Worm (Caenorhabditis elegans) whole organism, dauer: ENCODE results near the gene F38H4.5.

Experiments
- unc-62 ChIP-seq: sonication (generic microtip); optimal IDR thresholded peaks from 2 replicates; lab custom pipeline; 2017; ENCODE audit warnings: missing biosample characterization, missing genetic modification reagents, missing genetic modification characterization

F38H4.5 gene

DNA sequence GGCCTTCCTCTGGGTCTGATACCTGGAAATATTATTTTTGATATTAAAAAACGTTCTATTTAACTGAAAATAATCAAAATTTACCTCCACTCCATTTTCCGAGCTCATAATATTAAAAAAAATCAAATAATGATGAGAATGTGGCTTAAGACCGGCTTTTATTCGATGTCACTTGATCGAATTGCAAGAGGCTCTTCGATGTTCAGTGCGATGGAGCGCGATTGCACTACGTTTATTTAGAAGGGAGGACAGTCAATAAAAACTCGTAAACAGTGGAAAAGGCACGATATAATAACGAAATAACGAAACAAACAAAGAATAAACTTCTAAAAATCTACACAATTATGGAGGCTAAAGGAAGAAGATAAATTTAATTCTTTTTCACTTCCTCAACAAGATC, 2.8 kb downstream of the F38H4.5 start, which contains the start of gene tag-30:
Gene tag-30 (minus strand): TSS at position 383 of the 400 bp plus-strand sequence.
- no peak for TF ChIP-seq unc-62

DNA sequence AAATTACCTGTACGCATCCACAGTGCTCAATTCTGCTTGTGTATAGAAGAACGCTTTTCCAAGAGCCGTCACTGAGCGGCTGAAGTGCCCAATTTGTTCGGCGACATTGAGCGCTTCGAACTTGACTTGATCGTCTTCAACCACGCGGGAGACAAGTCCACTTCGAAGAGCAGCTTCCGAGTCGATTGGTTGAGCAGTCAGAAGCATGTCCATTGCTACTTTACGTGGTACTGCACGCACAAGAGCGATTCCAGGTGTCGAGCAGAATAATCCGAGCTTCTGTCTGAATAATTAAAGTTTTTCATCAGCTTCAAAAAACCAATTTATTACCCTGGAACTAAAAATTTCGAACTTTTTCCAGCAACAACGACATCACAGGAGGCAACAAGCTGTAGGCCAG, 3.4 kb downstream of the F38H4.5 start:
- TF ChIP-seq unc-62, result no peak

DNA sequence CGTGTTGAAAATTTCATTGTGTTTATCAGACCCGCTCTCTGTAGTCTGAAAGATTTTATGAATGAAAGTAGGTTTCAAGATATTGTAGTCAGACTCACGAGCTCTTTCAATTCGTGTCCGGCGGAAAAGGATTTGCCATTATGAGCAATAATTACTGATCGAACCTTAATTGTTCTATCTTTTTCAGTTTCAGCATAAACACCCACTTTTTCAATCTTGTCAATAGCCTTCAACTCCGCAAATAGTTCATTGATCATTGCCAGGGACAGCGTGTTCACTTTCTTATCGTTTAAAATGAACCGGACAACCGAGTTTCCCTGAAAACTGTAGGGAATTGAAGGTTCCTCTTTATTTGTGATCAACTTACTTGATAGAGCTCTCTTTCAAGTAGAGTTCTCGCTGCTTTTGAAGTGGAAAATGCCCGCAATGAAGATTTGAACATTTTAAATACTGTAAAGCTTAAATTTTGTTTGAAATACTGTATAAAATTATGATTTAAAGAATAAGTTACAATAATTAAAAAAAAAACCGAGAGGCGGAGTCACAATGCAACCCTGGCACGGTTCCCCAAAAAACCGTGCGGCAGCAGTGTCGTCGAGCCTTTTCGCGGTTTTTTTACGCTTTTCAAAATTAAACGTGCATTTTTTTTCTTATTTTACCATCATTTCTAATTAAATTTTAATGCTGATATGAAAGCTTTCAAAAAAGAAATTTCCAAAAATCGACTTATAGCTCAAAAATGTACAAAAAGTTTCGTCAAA, 4.1 kb downstream of the F38H4.5 start, which contains the start of gene ech-2:
Gene ech-2 (minus strand): TSS at position 452 of the 761 bp plus-strand sequence.
- TF ChIP-seq unc-62, result no peak

ce11 chrIV:11857159-11857565, 5.2 kb downstream of the F38H4.5 start:
- TF ChIP-seq unc-62, result no peak

DNA sequence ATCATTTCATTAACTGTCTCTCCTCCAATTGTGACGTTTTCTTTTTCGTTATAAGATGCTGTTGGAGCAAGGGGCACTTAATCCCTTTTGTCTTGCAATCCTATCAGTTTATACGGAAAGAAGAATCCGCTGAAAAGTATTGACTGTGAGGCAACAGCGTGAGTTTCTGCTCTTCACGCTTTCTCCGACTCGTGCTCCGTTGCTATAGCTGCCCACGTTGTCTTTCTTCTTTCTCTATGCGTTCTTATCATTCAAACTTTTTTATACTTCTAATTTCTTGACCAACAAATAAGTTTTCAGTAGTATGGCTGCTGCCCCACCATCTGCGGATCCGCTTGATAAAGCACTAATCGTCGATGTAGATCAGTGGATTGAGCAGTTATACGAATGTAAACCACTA, 6.2 kb downstream of the F38H4.5 start, which contains the start of gene let-92:
Gene let-92 (plus strand): TSS at position 301 of the 400 bp plus-strand sequence.
- TF ChIP-seq unc-62, result no peak

- TF ChIP-seq unc-62, result no peak
These were observed 8.1 kb downstream of the F38H4.5 start, which contains the start of gene mob-1 for ce11 chrIV:11859995-11860605. mob-1 (plus strand) TSS chrIV:11860555.

DNA sequence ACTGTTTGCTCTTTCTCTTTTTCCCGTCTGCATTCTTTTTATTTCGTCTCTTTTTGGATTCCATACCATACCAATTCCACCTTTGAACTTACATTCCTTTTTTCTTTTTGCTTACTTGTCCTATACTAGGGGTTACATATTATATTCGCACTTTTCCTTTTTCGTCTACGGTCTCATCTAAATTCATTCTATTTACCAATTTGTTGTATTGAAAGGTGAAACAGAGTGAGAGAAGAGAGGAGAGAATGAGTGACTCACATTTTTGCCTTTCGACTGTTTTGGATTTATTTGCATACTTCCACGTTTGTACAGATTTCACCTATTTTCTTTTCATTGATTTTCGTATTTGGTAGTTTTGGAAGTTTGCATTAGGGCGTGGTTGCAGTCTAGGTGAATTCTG, 11.4 kb downstream of the F38H4.5 start:
- TF ChIP-seq unc-62, result no peak

ce11 chrIV:11864226-11864625, 12.2 kb downstream of the F38H4.5 start, which contains the start of gene trpa-1:
trpa-1 (plus strand) TSS chrIV:11864526.
- no peak for TF ChIP-seq unc-62

DNA sequence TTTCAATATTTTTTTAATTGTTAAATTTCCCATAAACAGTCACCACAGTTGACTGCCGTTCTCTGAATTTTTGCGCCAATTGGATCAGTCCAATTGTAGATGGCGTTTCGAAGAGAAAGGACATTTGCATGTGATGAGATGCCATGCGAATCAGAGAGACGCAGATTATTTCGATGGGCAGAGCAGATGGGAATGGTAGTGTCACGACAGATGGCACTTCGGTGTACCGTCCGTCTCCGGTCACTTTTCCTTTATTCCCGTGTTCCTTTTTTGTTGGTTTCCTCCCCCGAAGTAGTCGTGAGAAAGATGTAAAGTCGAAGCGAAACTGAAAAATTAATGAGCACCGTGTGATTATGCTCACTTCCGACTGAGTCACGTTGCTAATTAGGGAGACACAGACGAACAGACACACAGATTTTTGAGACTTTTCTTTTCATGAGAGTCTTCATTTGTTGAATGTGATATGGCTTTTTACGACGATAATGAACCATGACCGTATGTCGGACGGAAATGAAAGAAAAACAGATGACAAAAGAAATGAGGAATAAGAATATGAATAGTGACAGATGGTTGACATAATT, 15.8 kb downstream of the F38H4.5 start:
- TF ChIP-seq unc-62, result no peak

DNA sequence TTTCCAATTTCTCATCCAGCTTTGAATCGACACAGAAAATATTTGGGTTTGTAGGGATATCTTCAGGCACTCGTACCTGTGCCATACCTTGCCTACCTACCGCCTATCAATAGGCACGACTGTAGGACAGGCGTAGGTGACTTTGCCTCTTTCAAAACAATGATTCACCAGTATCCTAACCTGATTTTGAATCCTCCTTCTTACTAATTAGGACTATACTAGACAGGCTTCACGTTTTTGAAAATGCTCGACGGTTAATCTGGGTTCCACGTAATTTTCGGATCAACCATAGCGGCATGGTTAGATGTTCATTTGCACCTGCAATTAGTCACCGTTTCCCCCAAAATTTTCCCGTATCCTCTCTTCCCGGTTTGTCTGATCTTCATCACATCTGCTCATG, 16.5 kb downstream of the F38H4.5 start:
- TF ChIP-seq unc-62, result no peak

ce11 chrIV:11871083-11871482, 19.1 kb downstream of the F38H4.5 start:
- no peak for TF ChIP-seq unc-62

ce11 chrIV:11871898-11872297, 19.9 kb downstream of the F38H4.5 start:
- no peak for TF ChIP-seq unc-62

ce11 chrIV:11877674-11878073, 25.7 kb downstream of the F38H4.5 start, which contains the start of gene pph-2:
pph-2 (minus strand) TSS chrIV:11877774.
- TF ChIP-seq unc-62, result no peak

DNA sequence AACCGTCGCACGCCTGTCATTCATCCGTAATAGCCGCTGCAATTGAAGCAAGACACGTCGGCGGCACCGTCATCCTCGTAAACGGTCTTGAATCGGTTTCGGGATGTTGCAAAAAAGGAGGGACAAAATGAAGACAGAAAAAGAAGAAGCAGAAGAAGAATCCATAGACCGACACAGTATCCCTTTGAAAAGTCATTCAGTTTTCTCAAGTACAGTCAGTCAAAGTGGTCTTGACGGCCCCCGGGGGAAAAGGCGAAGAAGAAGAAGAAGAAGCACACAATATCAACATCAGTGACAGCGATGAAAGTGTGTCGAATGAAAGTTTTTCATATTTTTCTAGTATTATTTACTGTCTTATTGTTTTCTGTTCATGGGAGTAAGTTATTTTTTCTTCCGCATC, 26.3 kb downstream of the F38H4.5 start, which contains the start of gene cutl-27:
Gene cutl-27 (plus strand): TSS at position 301 of the 400 bp plus-strand sequence.
- no peak for TF ChIP-seq unc-62

- TF ChIP-seq unc-62, result no peak
These were observed 30.6 kb downstream of the F38H4.5 start for ce11 chrIV:11882534-11882933.

DNA sequence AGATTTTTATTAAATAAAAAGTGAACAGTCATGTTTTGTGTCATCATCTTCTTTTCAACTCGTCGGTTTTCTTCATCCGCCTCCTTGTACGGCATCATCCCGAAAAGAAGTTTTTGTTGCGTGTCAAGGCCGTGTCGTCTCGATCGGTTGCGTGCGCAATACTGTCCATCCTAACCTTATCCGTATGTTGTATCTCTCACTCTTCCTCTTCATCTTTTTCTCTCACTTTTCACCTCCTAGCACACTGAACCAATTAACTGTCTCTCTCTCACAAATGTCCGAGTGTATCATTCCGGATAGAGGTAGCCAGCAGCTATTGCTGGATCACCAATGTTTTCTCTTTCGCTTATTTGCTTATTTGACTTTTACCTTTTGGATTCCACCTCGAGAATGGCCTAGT, 31.5 kb downstream of the F38H4.5 start:
- TF ChIP-seq unc-62, result no peak

DNA sequence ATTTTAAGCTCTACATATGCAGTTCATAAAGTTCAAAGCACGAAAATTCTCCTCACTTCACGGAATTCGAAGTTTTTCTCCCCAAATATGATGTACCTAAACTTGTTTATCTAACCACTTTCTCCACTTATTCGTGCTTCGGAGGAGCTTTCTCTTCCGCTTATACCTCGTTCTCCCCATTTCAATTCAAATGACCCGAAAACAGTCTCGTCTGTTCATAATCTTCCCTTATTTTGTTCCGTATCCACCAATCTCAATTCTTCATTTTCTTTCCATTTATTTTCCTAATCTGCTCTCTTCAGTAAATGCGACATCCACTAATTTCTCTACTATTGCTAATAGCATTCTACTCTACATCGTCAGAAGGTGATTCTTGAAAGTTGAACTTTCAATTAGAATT, 33.3 kb downstream of the F38H4.5 start, which contains the start of gene let-653:
Gene let-653 (plus strand): TSS at position 301 of the 400 bp plus-strand sequence.
- TF ChIP-seq unc-62, result no peak
